Worm (Caenorhabditis elegans): ENCODE data around the gene C40C9.4.

Gene C40C9.4

DNA sequence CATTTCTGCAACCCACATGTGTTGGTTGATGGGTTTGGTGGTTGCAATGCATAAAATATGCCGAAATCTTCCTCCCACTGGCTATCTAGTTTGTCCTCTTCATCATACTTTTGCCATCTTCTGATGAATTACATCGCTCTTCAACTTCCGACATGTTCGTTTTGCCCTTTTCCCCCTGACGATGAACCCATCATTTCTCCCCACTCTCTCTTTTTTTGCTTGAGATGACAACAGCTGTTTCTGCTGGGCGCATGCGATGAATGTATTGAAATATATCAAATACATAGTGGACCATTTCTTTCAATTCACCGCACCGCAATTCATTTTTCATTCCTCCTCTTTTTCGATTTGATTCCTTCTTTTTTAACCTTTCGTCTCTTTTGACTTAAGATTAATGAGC, 20.1 kb downstream of the C40C9.4 start:
- no peak for TF ChIP-seq sma-3 (GFP tag; optimal IDR thresholded peaks at IDR 0.05)
- no peak for TF ChIP-seq nhr-23 (tag; optimal IDR thresholded peaks at IDR 0.05)
- peak; percentile 5 for TF ChIP-seq nhr-129 (tag; optimal IDR thresholded peaks at IDR 0.05)
- no peak for TF ChIP-seq nhr-10 (tag; optimal IDR thresholded peaks at IDR 0.05)
- no peak for TF ChIP-seq ztf-1 (GFP tag; conservative IDR thresholded peaks at IDR 0.05)
- TF ChIP-seq sma-9 (GFP tag; optimal IDR thresholded peaks at IDR 0.05): peak; percentile 21
- no peak for TF ChIP-seq sma-9 (tag; optimal IDR thresholded peaks at IDR 0.05)
- peak; percentile 6 for TF ChIP-seq nhr-25 (tag; optimal IDR thresholded peaks at IDR 0.05)
- TF ChIP-seq ceh-16 (tag; optimal IDR thresholded peaks at IDR 0.05): no peak
- TF ChIP-seq alr-1 (tag; optimal IDR thresholded peaks at IDR 0.05): no peak
- TF ChIP-seq C34F6.9 (tag; optimal IDR thresholded peaks at IDR 0.05): no peak
- no peak for TF ChIP-seq unc-39 (tag; optimal IDR thresholded peaks at IDR 0.05)

DNA sequence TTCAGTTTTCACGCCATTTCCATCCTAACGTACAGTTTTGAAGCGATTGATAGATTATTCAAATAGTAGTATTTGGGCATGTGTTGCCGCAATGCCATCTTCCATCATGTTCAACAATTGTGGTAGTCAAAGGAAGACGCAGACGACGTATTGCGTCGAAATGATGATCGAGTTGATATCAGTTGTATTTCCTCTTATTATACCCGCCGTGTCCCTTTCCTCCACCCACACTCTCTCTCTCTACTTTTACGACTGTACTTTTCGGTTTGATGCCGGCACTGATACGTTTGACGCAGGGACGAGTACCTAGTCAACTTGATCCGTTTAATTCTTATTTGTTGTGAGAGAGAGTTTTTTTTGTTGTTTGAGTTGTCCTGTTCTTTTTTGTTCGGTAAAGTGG, 21.7 kb downstream of the C40C9.4 start:
- TF ChIP-seq mbf-1 (tag; optimal IDR thresholded peaks at IDR 0.05): no peak
- no peak for TF ChIP-seq ceh-16 (tag; optimal IDR thresholded peaks at IDR 0.05)
- TF ChIP-seq sma-3 (GFP tag; optimal IDR thresholded peaks at IDR 0.05): peak; percentile 50
- no peak for TF ChIP-seq ztf-1 (GFP tag; conservative IDR thresholded peaks at IDR 0.05)
- TF ChIP-seq sma-9 (GFP tag; optimal IDR thresholded peaks at IDR 0.05): peak; percentile 65
- TF ChIP-seq sma-9 (tag; optimal IDR thresholded peaks at IDR 0.05): no peak
- peak; percentile 57 for TF ChIP-seq nhr-129 (tag; optimal IDR thresholded peaks at IDR 0.05)
- TF ChIP-seq elt-1 (tag; optimal IDR thresholded peaks at IDR 0.05): no peak
- TF ChIP-seq snpc-4 (tag; optimal IDR thresholded peaks at IDR 0.05): no peak
- peak; percentile 10 for TF ChIP-seq crh-2 (tag; optimal IDR thresholded peaks at IDR 0.05)
- TF ChIP-seq unc-39 (tag; optimal IDR thresholded peaks at IDR 0.05): no peak
- peak; percentile 15 for TF ChIP-seq egl-27 (tag; optimal IDR thresholded peaks at IDR 0.05)
- TF ChIP-seq alr-1 (tag; optimal IDR thresholded peaks at IDR 0.05): no peak
- TF ChIP-seq nhr-21 (tag; optimal IDR thresholded peaks at IDR 0.05): peak; percentile 30
- TF ChIP-seq ZK546.5 (tag; optimal IDR thresholded peaks at IDR 0.05): no peak
- TF ChIP-seq ama-1 (optimal IDR thresholded peaks at IDR 0.05): no peak
- peak; percentile 66 for TF ChIP-seq fos-1 (tag; optimal IDR thresholded peaks at IDR 0.05)
- peak; percentile 8 for TF ChIP-seq F13H6.1 (tag; optimal IDR thresholded peaks at IDR 0.05)

DNA sequence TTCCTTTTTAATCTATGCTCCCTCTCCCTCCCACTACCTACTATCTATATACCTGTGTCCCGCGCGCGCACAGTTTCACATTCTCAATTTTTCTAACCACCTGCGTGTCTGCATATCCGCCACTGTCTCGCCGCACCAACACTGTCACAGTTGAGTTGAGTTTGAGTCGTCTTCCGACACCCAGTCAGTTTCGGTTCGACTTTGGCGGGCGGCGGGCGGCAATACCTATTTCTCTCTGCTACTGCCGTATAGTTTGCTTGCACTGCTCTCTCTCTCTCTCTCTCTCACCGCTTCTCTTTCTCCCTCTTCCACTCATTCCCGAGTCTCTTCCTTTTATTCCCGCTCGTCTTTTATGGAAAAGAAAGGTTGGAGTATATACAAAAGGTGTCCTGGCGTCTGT, 24.5 kb downstream of the C40C9.4 start:
- peak; percentile 15 for TF ChIP-seq peb-1 (tag; optimal IDR thresholded peaks at IDR 0.05)
- no peak for TF ChIP-seq Y55F3AM.14 (GFP tag; optimal IDR thresholded peaks at IDR 0.05)
- no peak for TF ChIP-seq ceh-16 (tag; optimal IDR thresholded peaks at IDR 0.05)
- no peak for TF ChIP-seq nhr-237 (tag; optimal IDR thresholded peaks at IDR 0.05)
- no peak for TF ChIP-seq nhr-25 (tag; optimal IDR thresholded peaks at IDR 0.05)
- TF ChIP-seq sma-3 (GFP tag; optimal IDR thresholded peaks at IDR 0.05): peak; percentile 27
- TF ChIP-seq F13H6.1 (tag; optimal IDR thresholded peaks at IDR 0.05): peak; percentile 59
- TF ChIP-seq fos-1 (tag; optimal IDR thresholded peaks at IDR 0.05): no peak

DNA sequence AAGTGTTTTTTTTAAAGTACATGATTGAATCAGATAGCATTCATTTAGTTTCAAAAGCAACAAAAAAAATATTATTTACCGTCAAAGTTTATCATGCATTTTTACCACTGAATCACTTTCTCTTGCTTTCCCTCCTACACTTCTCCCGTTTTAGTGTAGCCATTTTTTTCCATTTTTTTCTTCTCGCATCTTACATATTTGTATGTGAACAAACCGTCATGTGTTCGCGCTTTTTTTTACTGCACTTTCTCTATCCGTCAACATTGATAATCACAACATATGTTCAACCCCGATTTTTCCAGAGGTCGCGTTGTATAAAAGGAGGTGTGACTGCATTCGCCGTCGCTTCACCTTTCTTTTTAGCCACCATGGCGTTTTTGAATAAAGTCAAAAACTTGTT, 26.0 kb downstream of the C40C9.4 start, which contains the start of gene gck-4:
gck-4 (plus strand) TSS at position 301 of the 400 bp plus-strand sequence.
- TF ChIP-seq lin-13 (GFP tag; optimal IDR thresholded peaks at IDR 0.05) (no peak), ZK546.5 (tag; optimal IDR thresholded peaks at IDR 0.05) (no peak), lsy-2 (tag; optimal IDR thresholded peaks at IDR 0.05) (no peak), blmp-1 (tag; optimal IDR thresholded peaks at IDR 0.05; ENCODE audit: insufficient read depth) (peak; percentile 9)

DNA sequence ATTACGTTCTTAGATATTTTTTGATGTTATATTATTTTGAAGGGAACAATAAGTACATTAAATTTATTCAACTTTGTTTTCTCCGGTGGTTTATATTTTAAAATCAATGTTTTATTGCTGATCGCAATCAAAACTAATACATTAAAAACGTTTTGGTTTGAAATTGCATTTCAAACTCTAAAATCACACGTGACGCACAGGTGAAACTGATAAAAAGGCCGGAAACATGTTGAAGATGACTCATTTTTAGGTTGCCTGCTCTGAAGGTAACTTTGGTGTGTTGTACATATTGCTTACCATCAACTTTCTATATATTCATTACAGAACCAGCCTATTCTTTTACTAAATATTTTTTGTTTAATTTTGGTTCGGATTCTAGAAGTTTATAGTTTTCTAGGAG, 34.8 kb downstream of the C40C9.4 start:
- TF ChIP-seq crh-2 (tag; optimal IDR thresholded peaks at IDR 0.05) (peak; percentile 22), aly-2 (tag; optimal IDR thresholded peaks at IDR 0.05) (no peak), fos-1 (tag; optimal IDR thresholded peaks at IDR 0.05) (peak; percentile 59), unc-39 (tag; optimal IDR thresholded peaks at IDR 0.05) (no peak), sma-9 (GFP tag; optimal IDR thresholded peaks at IDR 0.05) (peak; percentile 47), sma-9 (tag; optimal IDR thresholded peaks at IDR 0.05) (no peak), zag-1 (tag; optimal IDR thresholded peaks at IDR 0.05) (no peak), C34F6.9 (tag; optimal IDR thresholded peaks at IDR 0.05) (no peak), ztf-4 (tag; optimal IDR thresholded peaks at IDR 0.05) (no peak)

DNA sequence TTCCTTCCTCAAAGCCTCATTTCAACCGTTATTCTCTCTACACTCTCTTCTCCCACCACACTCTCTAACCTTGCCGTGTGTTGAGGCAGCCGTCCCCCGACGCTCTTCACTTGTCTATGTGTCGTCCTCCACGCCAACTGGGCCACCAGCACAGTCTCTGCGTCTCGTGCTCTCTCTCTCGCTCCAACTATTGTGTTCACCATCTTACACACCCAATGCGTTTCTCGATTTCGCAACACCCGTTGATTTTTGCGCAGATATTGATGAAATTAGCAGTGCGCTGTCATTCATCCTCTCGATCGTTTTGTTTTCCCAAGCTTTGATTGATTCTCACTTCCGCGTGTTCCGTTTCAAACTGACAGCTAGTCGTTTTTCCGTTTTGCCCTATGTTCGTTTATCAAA, 36.2 kb downstream of the C40C9.4 start:
- TF ChIP-seq ceh-82 (tag; optimal IDR thresholded peaks at IDR 0.05): no peak
- peak; percentile 35 for TF ChIP-seq mab-5 (tag; optimal IDR thresholded peaks at IDR 0.05)
- TF ChIP-seq lin-13 (GFP tag; optimal IDR thresholded peaks at IDR 0.05): peak; percentile 13
- peak; percentile 37 for TF ChIP-seq crh-2 (tag; optimal IDR thresholded peaks at IDR 0.05)
- TF ChIP-seq Y55F3AM.14 (GFP tag; optimal IDR thresholded peaks at IDR 0.05): peak; percentile 63
- TF ChIP-seq F13H6.1 (tag; optimal IDR thresholded peaks at IDR 0.05): peak; percentile 61
- TF ChIP-seq unc-55 (GFP tag; optimal IDR thresholded peaks at IDR 0.05): peak; percentile 70
- no peak for TF ChIP-seq unc-39 (tag; optimal IDR thresholded peaks at IDR 0.05)
- TF ChIP-seq elt-1 (tag; optimal IDR thresholded peaks at IDR 0.05): no peak
- TF ChIP-seq nhr-21 (tag; optimal IDR thresholded peaks at IDR 0.05): peak; percentile 7
- peak in 1 of 2 experiments; percentile 30 for TF ChIP-seq mdl-1 (tag; optimal IDR thresholded peaks at IDR 0.05)
- no peak for TF ChIP-seq unc-62 (GFP tag; optimal IDR thresholded peaks at IDR 0.05)
- TF ChIP-seq sem-4 (tag; optimal IDR thresholded peaks at IDR 0.05): no peak
- TF ChIP-seq ztf-11 (tag; optimal IDR thresholded peaks at IDR 0.05): no peak
- no peak for TF ChIP-seq lin-39 (tag; optimal IDR thresholded peaks at IDR 0.05)
- peak; percentile 73 for TF ChIP-seq nhr-129 (tag; optimal IDR thresholded peaks at IDR 0.05)
- TF ChIP-seq nhr-6 (tag; optimal IDR thresholded peaks at IDR 0.05): peak; percentile 14
- peak; percentile 52 for TF ChIP-seq fos-1 (tag; optimal IDR thresholded peaks at IDR 0.05)
- no peak for TF ChIP-seq ama-1 (optimal IDR thresholded peaks at IDR 0.05)
- peak in 1 of 2 experiments; percentile 58 for TF ChIP-seq lsy-2 (tag; optimal IDR thresholded peaks at IDR 0.05)
- TF ChIP-seq blmp-1 (tag; optimal IDR thresholded peaks at IDR 0.05; ENCODE audit: insufficient read depth): peak; percentile 12
- TF ChIP-seq ceh-16 (tag; optimal IDR thresholded peaks at IDR 0.05): peak; percentile 68
- TF ChIP-seq sma-3 (GFP tag; optimal IDR thresholded peaks at IDR 0.05): peak; percentile 14
- TF ChIP-seq nhr-25 (tag; optimal IDR thresholded peaks at IDR 0.05): peak; percentile 72
- TF ChIP-seq ztf-4 (tag; optimal IDR thresholded peaks at IDR 0.05): no peak

All from whole organism, L2 larva.